Fruit fly (Drosophila melanogaster) whole organism, wandering third instar larva: ENCODE measurements around the gene CG34031.

Experiments
- Dfd ChIP-seq: fragments of >200 bp; optimal IDR thresholded peaks from 2 replicates; lab custom pipeline; 2017; ENCODE audit warnings: missing biosample characterization, missing genetic modification characterization
- Dif ChIP-seq: fragments of 200-275, 200-300 bp; sonication (Bioruptor generic); optimal IDR thresholded peaks from 2 replicates; lab custom pipeline; 2018; ENCODE audit warnings: missing biosample characterization, missing genetic modification characterization; ENCODE audit not compliant: partially characterized antibody
- dsf ChIP-seq: sonication (Bioruptor generic); optimal IDR thresholded peaks from 2 replicates; lab custom pipeline; 2016; ENCODE audit warnings: missing biosample characterization, missing genetic modification characterization, borderline replicate concordance
- ey ChIP-seq: fragments of 200-800 bp; sonication (Bioruptor generic); optimal IDR thresholded peaks from 2 replicates; lab custom pipeline; 2016; ENCODE audit warnings: missing biosample characterization, missing genetic modification characterization
- foxo ChIP-seq, 2 experiments: fragments of 200-800 bp; sonication (Bioruptor generic); optimal IDR thresholded peaks; 2 replicates in 1 of 2; 3 replicates in 1 of 2; lab custom pipeline; 2016 to 2017; ENCODE audit warnings: missing biosample characterization in 2 of 2, missing genetic modification characterization in 2 of 2
- fru ChIP-seq: fragments of 200-800 bp; sonication (Bioruptor generic); optimal IDR thresholded peaks from 3 replicates; lab custom pipeline; 2016; ENCODE audit warnings: missing biosample characterization, mild to moderate bottlenecking, missing genetic modification characterization
- psq ChIP-seq: fragments of 200-800 bp; sonication (Bioruptor generic); optimal IDR thresholded peaks from 3 replicates; lab custom pipeline; 2017; ENCODE audit warnings: missing biosample characterization, mild to moderate bottlenecking, missing genetic modification characterization, moderate library complexity

DNA sequence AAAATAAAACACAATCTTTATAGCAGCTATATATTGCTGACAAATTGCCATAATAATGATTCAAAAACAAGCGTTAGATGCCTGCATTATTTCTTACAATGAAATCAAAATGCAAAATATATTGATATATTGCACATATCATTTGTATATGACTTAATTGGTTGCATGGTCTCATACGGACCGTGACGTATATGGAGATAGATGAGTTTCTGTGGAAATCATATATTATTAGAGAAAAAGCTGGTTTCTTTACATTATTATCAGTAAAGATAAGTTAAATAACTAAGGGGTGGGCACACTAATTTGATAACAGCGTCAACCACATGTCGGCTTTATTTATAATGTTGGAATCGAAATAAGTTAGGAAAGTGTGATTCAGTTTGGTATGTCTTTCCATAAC lies 48.5 kb upstream of the CG34031 start, which contains the start of gene CG33217:
- TF ChIP-seq ey (no peak), Dfd (GFP tag; lab: Kevin White, UChicago) (no peak), dsf (GFP tag; lab: Kevin White, UChicago) (no peak), fru (GFP tag; lab: Kevin White, UChicago) (no peak), psq (no peak), foxo (GFP tag; optimal IDR thresholded peaks at IDR 0.05; lab: Kevin White, UChicago) (no peak), Dif (GFP tag; lab: Kevin White, UChicago) (no peak)
